Worm (Caenorhabditis elegans) whole organism, L4 larva: ENCODE results near the gene C29E4.9.

ENCODE experiments used
- F10B5.3 ChIP-seq: sonication (generic microtip); optimal IDR thresholded peaks from 2 replicates; lab custom pipeline; 2016; ENCODE audit warnings: mild to moderate bottlenecking, missing genetic modification characterization, missing compliant biosample characterization
- T26A8.4 ChIP-seq: fragments of 200-800 bp; sonication (Bioruptor generic); IDR thresholded peaks from 2 replicates; pipeline ENCODE4 v1.3.6; 2022; ENCODE audit warnings: missing genetic modification characterization, missing compliant biosample characterization
- Y48G9A.11 ChIP-seq: fragments of 200-800 bp; sonication (Bioruptor generic); IDR thresholded peaks from 2 replicates; pipeline ENCODE4 v1.3.6; 2022; ENCODE audit warnings: missing genetic modification reagents, missing genetic modification characterization, missing compliant biosample characterization
- Y5F2A.4 ChIP-seq: fragments of 200-800 bp; sonication (Bioruptor generic); optimal IDR thresholded peaks from 2 replicates; lab custom pipeline; 2018; ENCODE audit warnings: mild to moderate bottlenecking, missing genetic modification characterization, missing compliant biosample characterization
- aha-1 ChIP-seq: fragments of 150-350 bp; peaks from one replicate; lab custom pipeline; 2014; ENCODE audit warnings: missing biosample characterization, missing genetic modification characterization
- aly-2 ChIP-seq: sonication (generic microtip); optimal IDR thresholded peaks from 2 replicates; lab custom pipeline; 2018; ENCODE audit warnings: missing biosample characterization, missing genetic modification characterization
- ama-1 ChIP-seq: fragments of 150-350 bp; optimal IDR thresholded peaks from 2 replicates; lab custom pipeline; 2014; ENCODE audit warnings: inconsistent platforms, mixed read lengths
- arid-1 ChIP-seq: fragments of 200-800 bp; sonication (Bioruptor generic); conservative IDR thresholded peaks from 2 replicates; pipeline ENCODE4 v1.3.6; 2022; ENCODE audit warnings: missing genetic modification reagents, missing genetic modification characterization, missing compliant biosample characterization
- ctbp-1 ChIP-seq: fragments of 200-800 bp; sonication (Bioruptor generic); IDR thresholded peaks from 2 replicates; pipeline ENCODE4 v1.3.6; 2022; ENCODE audit warnings: missing genetic modification reagents, missing genetic modification characterization, missing compliant biosample characterization
- daf-12 ChIP-seq: fragments of 150-350 bp; optimal IDR thresholded peaks from 2 replicates; lab custom pipeline; 2014; ENCODE audit warnings: missing biosample characterization, missing genetic modification reagents, missing genetic modification characterization
- daf-16 ChIP-seq, 3 experiments: sonication (generic microtip); optimal IDR thresholded peaks; 2 replicates each; lab custom pipeline; 2016 to 2017; ENCODE audit warnings: missing genetic modification characterization in 3 of 3, missing genetic modification reagents in 3 of 3, mild to moderate bottlenecking in 2 of 3, missing compliant biosample characterization in 2 of 3, missing biosample characterization in 1 of 3, moderate library complexity in 1 of 3
- daf-19 ChIP-seq: fragments of 200-800 bp; sonication (Bioruptor generic); conservative IDR thresholded peaks from 2 replicates; pipeline ENCODE4 v1.3.6; 2022; ENCODE audit warnings: missing genetic modification characterization, missing compliant biosample characterization
- daf-8 ChIP-seq: fragments of 200-800 bp; sonication (Bioruptor generic); IDR thresholded peaks from 2 replicates; pipeline ENCODE4 v1.3.6; 2022; ENCODE audit warnings: missing genetic modification characterization, missing compliant biosample characterization
- dve-1 ChIP-seq: sonication (generic microtip); optimal IDR thresholded peaks from 2 replicates; lab custom pipeline; 2017; ENCODE audit warnings: antibody characterized with exemption, mild to moderate bottlenecking, missing genetic modification characterization, missing compliant biosample characterization; ENCODE audit not compliant: insufficient read depth
- fkh-10 ChIP-seq: fragments of 150-350 bp; optimal IDR thresholded peaks from 2 replicates; lab custom pipeline; 2014; ENCODE audit warnings: missing biosample characterization, missing genetic modification reagents, missing genetic modification characterization
- lin-15B ChIP-seq: fragments of 150-350 bp; sonication (generic microtip); optimal IDR thresholded peaks from 3 replicates; lab custom pipeline; 2014; ENCODE audit warnings: missing biosample characterization, missing genetic modification characterization
- lin-29 ChIP-seq: fragments of 200-800 bp; sonication (Bioruptor generic); IDR thresholded peaks from 2 replicates; pipeline ENCODE4 v1.3.6; 2022; ENCODE audit warnings: missing genetic modification reagents, missing genetic modification characterization, missing compliant biosample characterization
- madf-5 ChIP-seq, 2 experiments: fragments of 200-800 bp; sonication (Bioruptor generic); IDR thresholded peaks; 2 replicates each; pipeline ENCODE4 v1.3.6; 2022; ENCODE audit warnings: missing compliant biosample characterization in 2 of 2, missing genetic modification characterization in 2 of 2
- mdl-1 ChIP-seq, 2 experiments: fragments of 150-350 bp in 1 of 2; sonication (generic microtip) in 1 of 2; optimal IDR thresholded peaks; 2 replicates each; lab custom pipeline; 2014 to 2017; ENCODE audit warnings: missing biosample characterization in 2 of 2, missing genetic modification characterization in 2 of 2
- mdt-29 ChIP-seq: fragments of 200-800 bp; sonication (Bioruptor generic); IDR thresholded peaks from 2 replicates; pipeline ENCODE4 v1.3.6; 2022; ENCODE audit warnings: missing genetic modification reagents, missing genetic modification characterization, missing compliant biosample characterization
- mep-1 ChIP-seq: fragments of 150-350 bp; sonication (generic microtip); optimal IDR thresholded peaks from 3 replicates; lab custom pipeline; 2014; ENCODE audit warnings: missing biosample characterization, missing genetic modification characterization
- mes-2 ChIP-seq: sonication (generic microtip); optimal IDR thresholded peaks from 2 replicates; lab custom pipeline; 2016; ENCODE audit warnings: missing genotype, mild to moderate bottlenecking, missing genetic modification characterization, missing compliant biosample characterization; ENCODE audit not compliant: poor library complexity, severe bottlenecking
- nhr-28 ChIP-seq: fragments of 150-350 bp; optimal IDR thresholded peaks from 2 replicates; lab custom pipeline; 2014; ENCODE audit warnings: missing biosample characterization, missing genetic modification characterization
- nhr-41 ChIP-seq: fragments of 200-800 bp; sonication (Bioruptor generic); IDR thresholded peaks from 2 replicates; pipeline ENCODE4 v1.3.6; 2022; ENCODE audit warnings: missing genetic modification reagents, missing genetic modification characterization, missing compliant biosample characterization
- pqm-1 ChIP-seq: sonication (generic microtip); optimal IDR thresholded peaks from 2 replicates; lab custom pipeline; 2017; ENCODE audit warnings: missing biosample characterization, missing genetic modification characterization
- set-16 ChIP-seq: fragments of 200-800 bp; sonication (Bioruptor generic); IDR thresholded peaks from 2 replicates; pipeline ENCODE4 v1.3.6; 2022; ENCODE audit warnings: missing genetic modification reagents, missing genetic modification characterization, missing compliant biosample characterization
- skn-1 ChIP-seq: fragments of 150-350 bp; optimal IDR thresholded peaks from 2 replicates; lab custom pipeline; 2014; ENCODE audit warnings: missing biosample characterization, missing genetic modification characterization
- snpc-4 ChIP-seq: fragments of 150-350 bp; optimal IDR thresholded peaks from 2 replicates; lab custom pipeline; 2014; ENCODE audit warnings: missing biosample characterization, missing genetic modification characterization
- zfp-2 ChIP-seq: sonication (generic microtip); optimal IDR thresholded peaks from 2 replicates; lab custom pipeline; 2016; ENCODE audit warnings: mild to moderate bottlenecking, missing genetic modification characterization, missing compliant biosample characterization
- zip-11 ChIP-seq: fragments of 200-800 bp; sonication (Bioruptor generic); IDR thresholded peaks from 2 replicates; pipeline ENCODE4 v1.3.6; 2022; ENCODE audit warnings: missing genetic modification characterization, missing compliant biosample characterization
- ztf-7 ChIP-seq: fragments of 150-350 bp; optimal IDR thresholded peaks from 2 replicates; lab custom pipeline; 2014; ENCODE audit warnings: missing biosample characterization, missing genetic modification characterization

The C29E4.9 gene

DNA sequence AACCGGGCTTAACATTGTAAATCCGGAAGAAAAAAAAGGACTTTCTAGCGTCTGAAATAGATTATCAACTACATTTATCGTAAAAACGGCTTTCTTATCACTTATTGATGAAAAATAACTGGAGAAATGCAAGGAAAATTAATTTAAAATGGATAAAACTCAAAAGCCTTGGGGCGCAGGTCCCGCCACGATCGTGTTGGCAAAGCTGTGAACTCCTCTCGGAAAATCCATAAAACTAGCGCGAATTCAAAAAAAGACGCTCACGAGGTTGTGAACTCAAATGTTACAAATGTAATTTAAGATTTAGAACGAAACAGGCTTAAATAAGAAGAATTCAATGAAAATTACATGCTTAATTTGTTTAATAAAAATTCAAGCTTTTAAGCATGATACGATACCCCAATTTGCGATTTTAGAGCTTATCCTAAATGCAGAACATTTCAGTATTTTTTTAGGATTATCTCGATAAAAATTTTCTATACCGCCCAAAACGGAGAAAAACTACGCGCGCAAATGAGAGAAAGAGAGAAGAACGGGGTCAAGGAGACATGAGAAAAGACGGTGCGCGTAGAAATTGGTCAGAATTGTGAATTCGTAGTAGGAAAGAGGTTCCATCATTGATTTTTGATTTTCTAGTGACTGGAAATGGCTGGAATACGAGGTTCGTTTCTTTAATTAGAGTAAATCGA is 4.6 kb downstream of the C29E4.9 start, which contains the start of gene C29E4.15 (continued):
- peak; percentile 69 for TF ChIP-seq mes-2 (tag; lab: Kevin White, UChicago)
- TF ChIP-seq lin-29 (GFP tag; lab: Robert Waterston, UW): no peak
- TF ChIP-seq arid-1 (GFP tag; lab: Robert Waterston, UW): no peak
- no peak for TF ChIP-seq mdt-29 (GFP tag; lab: Robert Waterston, UW)
- no peak for TF ChIP-seq ama-1 (lab: Kevin White, UChicago)
- TF ChIP-seq Y5F2A.4 (GFP tag; lab: Kevin White, UChicago): no peak
- TF ChIP-seq F10B5.3 (tag; lab: Kevin White, UChicago): no peak

DNA sequence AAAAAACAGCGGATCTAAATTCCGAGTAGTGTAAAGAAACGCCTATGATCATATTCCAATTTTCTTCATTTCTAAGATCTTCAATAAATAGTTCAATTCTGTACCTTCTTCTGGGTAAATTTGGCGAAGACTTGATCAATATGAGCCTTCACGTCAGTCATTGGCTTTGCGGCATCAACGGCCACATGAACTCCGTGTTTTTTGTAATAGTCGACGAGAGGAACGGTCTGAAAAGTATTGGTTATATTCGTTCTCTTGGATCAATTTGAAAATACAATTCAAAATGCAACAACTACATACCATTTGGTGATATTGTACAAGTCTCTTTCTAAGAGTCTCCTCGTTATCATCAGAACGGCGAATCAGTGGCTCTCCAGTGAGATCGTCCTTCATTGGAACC is 6.4 kb downstream of the C29E4.9 start:
- TF ChIP-seq ctbp-1 (GFP tag; lab: Robert Waterston, UW): no peak
- no peak for TF ChIP-seq mdl-1 (tag; optimal IDR thresholded peaks at IDR 0.05; lab: Kevin White, UChicago)
- TF ChIP-seq skn-1: no peak
- no peak for TF ChIP-seq daf-19 (GFP tag; lab: Robert Waterston, UW)
- TF ChIP-seq aha-1 (tag; lab: Kevin White, UChicago): peak; percentile 92
- TF ChIP-seq T26A8.4: no peak

DNA sequence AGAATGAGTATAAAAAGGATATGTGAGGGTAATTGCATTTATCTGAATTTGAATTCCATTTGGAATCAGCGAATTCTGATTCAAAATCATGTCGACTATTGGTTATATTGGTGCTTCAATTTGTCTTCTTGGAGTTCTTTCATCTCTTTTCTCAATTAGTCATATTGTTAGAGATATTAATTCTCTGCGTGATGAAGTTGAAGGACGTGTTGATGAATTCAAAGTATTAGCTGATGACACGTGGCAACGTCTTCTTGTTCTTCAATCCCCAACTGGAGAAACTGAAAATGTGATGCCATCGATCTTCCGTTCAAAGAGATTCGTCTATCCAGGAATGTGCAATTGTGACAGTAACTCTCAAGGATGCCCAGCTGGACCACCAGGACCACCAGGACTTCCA is 8.1 kb downstream of the C29E4.9 start, which contains the start of gene col-90:
col-90 (plus strand) TSS at position 37 of the 400 bp plus-strand sequence.
- TF ChIP-seq aha-1 (tag; lab: Kevin White, UChicago): peak; percentile 75
- TF ChIP-seq ama-1 (lab: Kevin White, UChicago): peak; percentile 1
- no peak for TF ChIP-seq zfp-2 (tag; lab: Kevin White, UChicago)
- TF ChIP-seq, all 104 proteins: peak for 2

DNA sequence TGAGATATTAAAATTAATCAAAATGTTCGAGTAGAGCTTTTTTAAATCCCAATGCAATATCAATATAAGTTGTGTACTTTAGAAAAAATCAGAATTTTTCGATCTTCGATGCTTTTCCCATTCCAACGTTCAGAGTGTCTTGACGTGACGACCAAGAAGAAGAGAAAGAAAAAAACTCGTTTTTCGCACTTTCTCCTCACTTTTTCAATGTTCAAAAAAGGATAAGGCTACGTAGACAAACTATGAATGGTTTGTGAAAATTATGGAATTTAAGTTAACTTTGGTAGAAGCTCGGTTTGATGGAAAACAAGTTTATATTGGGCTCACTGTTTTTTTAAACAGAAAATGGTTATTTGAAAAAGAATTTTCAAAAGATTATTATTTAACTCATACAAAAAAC is 9.2 kb downstream of the C29E4.9 start:
- TF ChIP-seq lin-15B (no peak), madf-5 (GFP tag; IDR thresholded peaks at IDR 0.05; lab: Robert Waterston, UW) (no peak), daf-8 (GFP tag; lab: Robert Waterston, UW) (no peak), zip-11 (GFP tag; lab: Robert Waterston, UW) (no peak), nhr-28 (tag; lab: Kevin White, UChicago) (no peak), nhr-41 (GFP tag; lab: Robert Waterston, UW) (no peak), snpc-4 (tag; lab: Kevin White, UChicago) (no peak), mep-1 (no peak), lin-29 (GFP tag; lab: Robert Waterston, UW) (no peak), aha-1 (tag; lab: Kevin White, UChicago) (no peak), Y48G9A.11 (GFP tag; lab: Robert Waterston, UW) (no peak), mdl-1 (tag; optimal IDR thresholded peaks at IDR 0.05; lab: Kevin White, UChicago) (no peak), pqm-1 (tag; lab: Kevin White, UChicago) (no peak), set-16 (no peak), aly-2 (tag; lab: Kevin White, UChicago) (no peak), fkh-10 (GFP tag; lab: Kevin White, UChicago) (no peak)

DNA sequence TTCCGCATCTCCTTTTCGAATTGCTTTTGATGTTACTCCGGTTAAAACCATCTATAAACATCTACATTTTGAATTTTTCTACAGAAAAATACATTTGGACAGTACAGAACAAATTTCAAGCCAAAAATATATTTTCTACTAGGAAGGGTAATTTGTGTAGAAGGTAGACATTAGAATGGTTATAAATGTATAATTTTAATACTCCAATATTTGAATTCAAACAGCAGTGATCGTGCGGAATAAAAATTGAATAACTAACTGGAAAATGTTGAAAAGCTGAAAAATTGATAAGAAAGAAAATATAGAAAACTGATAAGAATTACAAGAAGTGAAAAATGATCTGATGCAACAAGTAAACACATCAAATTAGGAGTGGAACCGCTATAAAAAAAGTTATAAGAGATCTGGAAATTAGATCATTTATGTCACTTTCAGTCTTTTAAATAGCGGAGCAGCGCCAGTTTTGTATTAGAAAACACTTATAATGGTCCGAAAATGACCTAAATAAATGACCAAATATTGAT is 9.8 kb downstream of the C29E4.9 start, which contains the start of gene gsto-1:
gsto-1 (minus strand) TSS at position 51 of the 524 bp plus-strand sequence.
- peak; percentile 40 for TF ChIP-seq mep-1
- TF ChIP-seq daf-12 (tag; lab: Kevin White, UChicago): no peak
- peak; percentile 47 for TF ChIP-seq dve-1 (tag; lab: Kevin White, UChicago)
- TF ChIP-seq pqm-1 (tag; lab: Kevin White, UChicago): peak; percentile 21
- TF ChIP-seq daf-16 (GFP tag; optimal IDR thresholded peaks at IDR 0.05; lab: Kevin White, UChicago): no peak
- peak; percentile 81 for TF ChIP-seq daf-16 (tag; optimal IDR thresholded peaks at IDR 0.05; lab: Kevin White, UChicago)
- no peak for TF ChIP-seq skn-1
- TF ChIP-seq ztf-7: peak; percentile 89
